Worm (Caenorhabditis elegans) whole organism, midembryonic: ENCODE data around the gene mig-32.

ENCODE experiments used
- T22C8.4 ChIP-seq: fragments of 200-800 bp; sonication (Bioruptor generic); IDR thresholded peaks from 2 replicates; pipeline ENCODE4 v1.3.6; 2022; ENCODE audit warnings: missing genetic modification characterization, missing compliant biosample characterization
- flt-1 ChIP-seq: fragments of 200-800 bp; sonication (Bioruptor generic); IDR thresholded peaks from 2 replicates; pipeline ENCODE4 v1.3.6; 2022; ENCODE audit warnings: missing genetic modification characterization, missing compliant biosample characterization
- klf-2 ChIP-seq: fragments of 200-800 bp; sonication (Bioruptor generic); conservative IDR thresholded peaks from 2 replicates; pipeline ENCODE4 v1.3.6; 2022; ENCODE audit warnings: missing genetic modification reagents, missing genetic modification characterization, missing compliant biosample characterization
- med-1 ChIP-seq: sonication (generic microtip); optimal IDR thresholded peaks from 2 replicates; lab custom pipeline; 2017; ENCODE audit warnings: missing genetic modification characterization, mild to moderate bottlenecking, missing compliant biosample characterization, antibody characterized with exemption, missing genetic modification reagents; ENCODE audit not compliant: insufficient read depth
- ref-1 ChIP-seq: fragments of 200-800 bp; sonication (Bioruptor generic); conservative IDR thresholded peaks from 2 replicates; pipeline ENCODE4 v1.3.6; 2022; ENCODE audit warnings: missing genetic modification reagents, missing genetic modification characterization, missing compliant biosample characterization
- tab-1 ChIP-seq: fragments of 200-800 bp; sonication (Bioruptor generic); IDR thresholded peaks from 2 replicates; pipeline ENCODE4 v1.3.6; 2022; ENCODE audit warnings: missing genetic modification characterization, missing compliant biosample characterization
- ztf-23 ChIP-seq: fragments of 200-800 bp; sonication (Bioruptor generic); IDR thresholded peaks from 2 replicates; pipeline ENCODE4 v1.3.6; 2022; ENCODE audit warnings: missing genetic modification reagents, missing genetic modification characterization, missing compliant biosample characterization
- ztf-29 ChIP-seq: fragments of 200-800 bp; sonication (Bioruptor generic); IDR thresholded peaks from 2 replicates; pipeline ENCODE4 v1.3.6; 2022; ENCODE audit warnings: missing genetic modification reagents, missing genetic modification characterization, missing compliant biosample characterization

DNA sequence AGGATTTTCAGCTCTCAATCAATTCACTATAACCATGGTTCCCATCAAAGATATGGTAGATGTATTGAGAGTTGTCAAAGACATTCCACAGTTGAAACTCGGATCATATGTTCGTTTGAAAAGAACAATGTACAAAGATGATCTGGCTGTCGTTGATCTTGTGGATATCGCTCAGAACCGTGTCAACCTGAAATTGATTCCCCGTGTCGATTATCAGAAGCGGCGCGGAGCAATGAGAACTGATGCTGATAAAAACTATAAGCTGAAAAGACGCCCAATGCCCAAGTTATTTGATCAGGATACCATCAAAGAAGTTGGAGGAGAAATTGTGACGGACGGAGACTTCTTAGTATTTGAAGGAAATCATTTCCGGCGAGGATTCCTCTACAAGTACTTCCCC, 39.6 kb downstream of the mig-32 start:
- TF ChIP-seq T22C8.4 (GFP tag; lab: Robert Waterston, UW), result no peak
- no peak for TF ChIP-seq ztf-23 (GFP tag; lab: Robert Waterston, UW)
- TF ChIP-seq ztf-29 (GFP tag; lab: Robert Waterston, UW), result no peak
- TF ChIP-seq klf-2 (GFP tag; lab: Robert Waterston, UW), result no peak
- no peak for TF ChIP-seq tab-1 (GFP tag; lab: Robert Waterston, UW)
- TF ChIP-seq med-1 (GFP tag; lab: Kevin White, UChicago), result no peak
- no peak for TF ChIP-seq flt-1 (GFP tag; lab: Robert Waterston, UW)
- no peak for TF ChIP-seq ref-1 (GFP tag; lab: Robert Waterston, UW)
